Fruit fly (Drosophila melanogaster) whole organism, wandering third instar larva: ENCODE measurements around the gene O-fut2.

Experiments
- Abd-B ChIP-seq: fragments of >200 bp; optimal IDR thresholded peaks from 2 replicates; lab custom pipeline; 2017; ENCODE audit warnings: missing biosample characterization, missing genetic modification characterization
- CG32264 ChIP-seq: fragments of 200-800 bp; sonication (Bioruptor generic); optimal IDR thresholded peaks from 2 replicates; lab custom pipeline; 2016; ENCODE audit warnings: missing biosample characterization, missing genetic modification characterization
- CG9705 ChIP-seq: fragments of 200-800 bp; sonication (Bioruptor generic); optimal IDR thresholded peaks from 2 replicates; lab custom pipeline; 2018; ENCODE audit warnings: missing biosample characterization, mild to moderate bottlenecking, missing genetic modification characterization
- CrebA ChIP-seq: fragments of 200-800 bp; sonication (Bioruptor generic); optimal IDR thresholded peaks from 2 replicates; lab custom pipeline; 2016; ENCODE audit warnings: missing biosample characterization, mild to moderate bottlenecking, missing genetic modification characterization, borderline replicate concordance
- Dfd ChIP-seq: fragments of >200 bp; optimal IDR thresholded peaks from 2 replicates; lab custom pipeline; 2017; ENCODE audit warnings: missing biosample characterization, missing genetic modification characterization
- Dif ChIP-seq: fragments of 200-275, 200-300 bp; sonication (Bioruptor generic); optimal IDR thresholded peaks from 2 replicates; lab custom pipeline; 2018; ENCODE audit warnings: missing biosample characterization, missing genetic modification characterization; ENCODE audit not compliant: partially characterized antibody
- GATAd ChIP-seq: sonication (Bioruptor generic); optimal IDR thresholded peaks from 2 replicates; lab custom pipeline; 2016; ENCODE audit warnings: missing biosample characterization, missing genetic modification characterization
- HLH106 ChIP-seq: fragments of 200-800 bp; optimal IDR thresholded peaks from 3 replicates; lab custom pipeline; 2019; ENCODE audit warnings: missing biosample characterization, mild to moderate bottlenecking, missing genetic modification characterization, moderate library complexity
- Hnf4 ChIP-seq: fragments of 200-800 bp; sonication (Bioruptor generic); optimal IDR thresholded peaks from 2 replicates; lab custom pipeline; 2016; ENCODE audit warnings: missing biosample characterization, mild to moderate bottlenecking, missing genetic modification characterization
- Hr78 ChIP-seq: fragments of >200 bp; optimal IDR thresholded peaks from 2 replicates; lab custom pipeline; 2017; ENCODE audit warnings: missing biosample characterization, missing genetic modification characterization
- Hr83 ChIP-seq: fragments of 200-300 bp; sonication (Bioruptor generic); optimal IDR thresholded peaks from 2 replicates; lab custom pipeline; 2016; ENCODE audit warnings: missing biosample characterization, mild to moderate bottlenecking, missing genetic modification characterization, moderate library complexity; ENCODE audit not compliant: poor library complexity, severe bottlenecking
- Jra ChIP-seq: sonication (Bioruptor generic); optimal IDR thresholded peaks from 2 replicates; lab custom pipeline; 2016; ENCODE audit warnings: missing biosample characterization, missing genetic modification characterization
- Mio ChIP-seq: sonication (Bioruptor generic); optimal IDR thresholded peaks from 2 replicates; lab custom pipeline; 2016; ENCODE audit warnings: missing biosample characterization, missing genetic modification characterization
- Myc ChIP-seq: fragments of >200 bp; optimal IDR thresholded peaks from 2 replicates; lab custom pipeline; 2017
- N ChIP-seq: fragments of >200 bp; optimal IDR thresholded peaks from 2 replicates; lab custom pipeline; 2018; ENCODE audit warnings: missing biosample characterization, missing external identifiers, missing genetic modification characterization
- OdsH ChIP-seq: fragments of 200-800 bp; sonication (Bioruptor generic); optimal IDR thresholded peaks from 2 replicates; lab custom pipeline; 2016; ENCODE audit warnings: missing biosample characterization, mild to moderate bottlenecking, missing genetic modification characterization
- Rel ChIP-seq, 2 experiments: fragments of 200-800 bp; sonication (Bioruptor generic) in 1 of 2; optimal IDR thresholded peaks; 2 replicates in 1 of 2; 3 replicates in 1 of 2; lab custom pipeline; 2016 to 2019; ENCODE audit warnings: mild to moderate bottlenecking in 2 of 2, missing biosample characterization in 2 of 2, missing genetic modification characterization in 2 of 2, moderate library complexity in 1 of 2
- Sp1 ChIP-seq: fragments of 200-800 bp; sonication (Bioruptor generic); optimal IDR thresholded peaks from 3 replicates; lab custom pipeline; 2019; ENCODE audit warnings: missing biosample characterization, mild to moderate bottlenecking, missing genetic modification characterization, moderate library complexity
- Vsx2 ChIP-seq: fragments of 200-300, 225-300 bp; sonication (Bioruptor generic); optimal IDR thresholded peaks from 2 replicates; lab custom pipeline; 2018; ENCODE audit warnings: missing biosample characterization, missing genetic modification characterization; ENCODE audit not compliant: partially characterized antibody
- br ChIP-seq: fragments of 200-800 bp; sonication (Bioruptor generic); optimal IDR thresholded peaks from 2 replicates; lab custom pipeline; 2016; ENCODE audit warnings: missing biosample characterization, missing genetic modification characterization
- brk ChIP-seq: fragments of 200-800 bp; sonication (Bioruptor generic); optimal IDR thresholded peaks from 2 replicates; lab custom pipeline; 2016; ENCODE audit warnings: missing biosample characterization, mild to moderate bottlenecking, missing genetic modification characterization
- dl ChIP-seq, 2 experiments: fragments of 175-275, 200-275 bp in 1 of 2; fragments of 200-275 bp in 1 of 2; sonication (Bioruptor generic); optimal IDR thresholded peaks; lab custom pipeline; 2018; ENCODE audit warnings: mild to moderate bottlenecking in 2 of 2, missing biosample characterization in 2 of 2, missing genetic modification characterization in 2 of 2, moderate library complexity in 2 of 2; ENCODE audit not compliant: partially characterized antibody in 2 of 2, insufficient read depth in 1 of 2
- dmrt93B ChIP-seq: fragments of 200-800 bp; sonication (Bioruptor generic); optimal IDR thresholded peaks from 2 replicates; lab custom pipeline; 2018; ENCODE audit warnings: missing biosample characterization, mild to moderate bottlenecking, missing genetic modification characterization
- dsf ChIP-seq: sonication (Bioruptor generic); optimal IDR thresholded peaks from 2 replicates; lab custom pipeline; 2016; ENCODE audit warnings: missing biosample characterization, missing genetic modification characterization, borderline replicate concordance
- ey ChIP-seq: fragments of 200-800 bp; sonication (Bioruptor generic); optimal IDR thresholded peaks from 2 replicates; lab custom pipeline; 2016; ENCODE audit warnings: missing biosample characterization, missing genetic modification characterization
- foxo ChIP-seq, 2 experiments: fragments of 200-800 bp; sonication (Bioruptor generic); optimal IDR thresholded peaks; 2 replicates in 1 of 2; 3 replicates in 1 of 2; lab custom pipeline; 2016 to 2017; ENCODE audit warnings: missing biosample characterization in 2 of 2, missing genetic modification characterization in 2 of 2
- fru ChIP-seq: fragments of 200-800 bp; sonication (Bioruptor generic); optimal IDR thresholded peaks from 3 replicates; lab custom pipeline; 2016; ENCODE audit warnings: missing biosample characterization, mild to moderate bottlenecking, missing genetic modification characterization
- h ChIP-seq: fragments of 200-800 bp; sonication (Bioruptor generic); optimal IDR thresholded peaks from 3 replicates; lab custom pipeline; 2016; ENCODE audit warnings: missing biosample characterization, mild to moderate bottlenecking, missing genetic modification characterization
- jim ChIP-seq: fragments of 175-275, 200-325 bp; sonication (Bioruptor generic); optimal IDR thresholded peaks from 2 replicates; lab custom pipeline; 2016; ENCODE audit warnings: missing biosample characterization, mild to moderate bottlenecking, missing genetic modification characterization
- lola ChIP-seq: fragments of >200 bp; optimal IDR thresholded peaks from 2 replicates; lab custom pipeline; 2017; ENCODE audit warnings: missing biosample characterization, missing genetic modification characterization
- pan ChIP-seq: fragments of >200 bp; optimal IDR thresholded peaks from 2 replicates; lab custom pipeline; 2017
- psq ChIP-seq: fragments of 200-800 bp; sonication (Bioruptor generic); optimal IDR thresholded peaks from 3 replicates; lab custom pipeline; 2017; ENCODE audit warnings: missing biosample characterization, mild to moderate bottlenecking, missing genetic modification characterization, moderate library complexity
- rgr ChIP-seq: fragments of 200-800 bp; sonication (Bioruptor generic); optimal IDR thresholded peaks from 3 replicates; lab custom pipeline; 2016; ENCODE audit warnings: missing biosample characterization, mild to moderate bottlenecking, missing genetic modification characterization
- sage ChIP-seq: fragments of 200-800 bp; sonication (Bioruptor generic); optimal IDR thresholded peaks from 2 replicates; lab custom pipeline; 2016; ENCODE audit warnings: missing biosample characterization, mild to moderate bottlenecking, missing genetic modification characterization
- sv ChIP-seq: fragments of 200-800 bp; sonication (Bioruptor generic); optimal IDR thresholded peaks from 3 replicates; lab custom pipeline; 2016; ENCODE audit warnings: missing biosample characterization, missing genetic modification characterization
- tai ChIP-seq: sonication (Bioruptor generic); optimal IDR thresholded peaks from 2 replicates; lab custom pipeline; 2016; ENCODE audit warnings: missing biosample characterization, missing genetic modification characterization
- usp ChIP-seq: fragments of >200 bp; optimal IDR thresholded peaks from 2 replicates; lab custom pipeline; 2017; ENCODE audit warnings: missing biosample characterization, missing genetic modification characterization
- woc ChIP-seq: sonication (Bioruptor generic); optimal IDR thresholded peaks from 2 replicates; lab custom pipeline; 2016; ENCODE audit warnings: missing biosample characterization, mild to moderate bottlenecking, missing genetic modification characterization

The O-fut2 gene

dm6 chrX:1508241-1508823 lies 42.5 kb upstream of the O-fut2 start:
- TF ChIP-seq Dif (GFP tag; lab: Kevin White, UChicago) (no peak), GATAd (no peak)

dm6 chrX:1507751-1508150 lies 42.0 kb upstream of the O-fut2 start, which contains the start of gene Nmdar2:
TSS of gene Nmdar2 (minus strand) at chrX:1507809.
- TF ChIP-seq OdsH (no peak), CG32264 (no peak), rgr (GFP tag; lab: Kevin White, UChicago) (no peak), lola (GFP tag; lab: Kevin White, UChicago) (no peak), jim (GFP tag; lab: Kevin White, UChicago) (no peak), Myc (lab: Kevin White, UChicago) (no peak), Jra (GFP tag; lab: Kevin White, UChicago) (no peak), Abd-B (GFP tag; lab: Kevin White, UChicago) (no peak), Hnf4 (GFP tag; lab: Kevin White, UChicago) (no peak), Hr78 (GFP tag; lab: Kevin White, UChicago) (no peak), N (GFP tag; lab: Kevin White, UChicago) (no peak), CG9705 (GFP tag; lab: Kevin White, UChicago) (no peak), psq (GFP tag; lab: Kevin White, UChicago) (no peak), CrebA (GFP tag; lab: Kevin White, UChicago) (no peak)

DNA sequence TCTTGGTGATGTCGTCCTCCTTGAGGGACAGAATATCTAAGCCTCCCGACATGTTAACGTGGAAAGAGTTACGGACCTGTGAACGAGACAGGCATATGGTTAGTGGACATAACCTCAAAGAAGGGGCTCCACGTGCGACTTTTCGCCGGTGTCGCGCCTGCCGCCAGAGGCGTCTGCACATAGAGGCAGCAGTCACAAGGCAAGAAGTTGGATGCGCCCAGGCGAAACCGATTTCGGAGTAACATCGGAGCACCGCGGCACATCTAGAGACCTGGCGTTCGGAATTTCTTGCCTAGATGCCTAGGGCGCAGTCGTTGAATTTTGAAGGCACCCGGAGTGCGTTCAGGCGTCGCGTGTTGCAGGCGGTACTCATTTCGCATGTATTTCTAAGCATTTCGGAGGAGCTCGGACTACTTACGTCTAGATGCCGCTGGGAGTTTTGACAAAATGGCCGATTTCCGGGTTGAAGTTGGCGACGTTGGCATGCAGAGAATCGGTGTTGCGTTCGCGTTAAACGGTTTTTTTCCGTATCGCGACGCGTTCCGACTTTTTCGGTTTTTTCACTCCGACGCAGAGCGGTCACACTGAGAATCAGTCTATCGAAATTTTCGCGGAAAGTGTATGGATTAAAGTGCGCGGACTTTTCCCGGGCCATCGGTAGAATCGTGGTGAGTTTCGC lies 17.2 kb upstream of the O-fut2 start, which contains the start of the genes sta and inc:
TSS of gene sta (minus strand) at position 574 of the 679 bp plus-strand sequence.
TSS of gene inc (plus strand) at position 640 of the 679 bp plus-strand sequence.
- TF ChIP-seq Sp1 (GFP tag; lab: Kevin White, UChicago) = peak; percentile 83
- TF ChIP-seq Abd-B (GFP tag; lab: Kevin White, UChicago) = no peak
- TF ChIP-seq lola (GFP tag; lab: Kevin White, UChicago) = no peak
- TF ChIP-seq N (GFP tag; lab: Kevin White, UChicago) = no peak
- TF ChIP-seq Jra (GFP tag; lab: Kevin White, UChicago) = no peak
- no peak for TF ChIP-seq Rel (GFP tag; optimal IDR thresholded peaks at IDR 0.05; lab: Kevin White, UChicago)
- TF ChIP-seq Rel (tag; optimal IDR thresholded peaks at IDR 0.05; lab: Kevin White, UChicago) = peak; percentile 72
- peak; percentile 15 for TF ChIP-seq sv
- peak; percentile 69 for TF ChIP-seq br
- TF ChIP-seq Vsx2 (GFP tag; lab: Kevin White, UChicago) = no peak
- peak; percentile 61 for TF ChIP-seq dmrt93B
- TF ChIP-seq Hr78 (GFP tag; lab: Kevin White, UChicago) = no peak
- TF ChIP-seq dl (GFP tag; optimal IDR thresholded peaks at IDR 0.05; lab: Kevin White, UChicago; ENCODE audit: insufficient read depth in 1 of 2, partially characterized antibody in 2 of 2) = no peak
- TF ChIP-seq sage = no peak
- TF ChIP-seq rgr (GFP tag; lab: Kevin White, UChicago) = peak; percentile 83
- TF ChIP-seq jim (GFP tag; lab: Kevin White, UChicago) = no peak
- TF ChIP-seq HLH106 = peak; percentile 72
- TF ChIP-seq CG9705 (GFP tag; lab: Kevin White, UChicago) = peak; percentile 66
- TF ChIP-seq usp = no peak
- no peak for TF ChIP-seq Mio
- TF ChIP-seq psq (GFP tag; lab: Kevin White, UChicago) = peak; percentile 27
- no peak for TF ChIP-seq Hnf4 (GFP tag; lab: Kevin White, UChicago)
- no peak for TF ChIP-seq Dfd (GFP tag; lab: Kevin White, UChicago)
- TF ChIP-seq foxo (GFP tag; optimal IDR thresholded peaks at IDR 0.05; lab: Kevin White, UChicago) = peak in 1 of 2 experiments; percentile 68
- TF ChIP-seq fru (GFP tag; lab: Kevin White, UChicago) = peak; percentile 69
- no peak for TF ChIP-seq Myc (lab: Kevin White, UChicago)
- TF ChIP-seq CrebA (GFP tag; lab: Kevin White, UChicago) = no peak
- no peak for TF ChIP-seq dsf
- no peak for TF ChIP-seq CG32264
- TF ChIP-seq Hr83 = peak; percentile 33
- TF ChIP-seq GATAd = no peak
- TF ChIP-seq Dif (GFP tag; lab: Kevin White, UChicago) = peak; percentile 68
- peak; percentile 29 for TF ChIP-seq OdsH
- no peak for TF ChIP-seq tai
- peak; percentile 68 for TF ChIP-seq h (GFP tag; lab: Kevin White, UChicago)
- no peak for TF ChIP-seq pan
- peak; percentile 9 for TF ChIP-seq woc (GFP tag; lab: Kevin White, UChicago)
- TF ChIP-seq ey (GFP tag; lab: Kevin White, UChicago) = peak; percentile 37
- TF ChIP-seq brk = no peak
